Worm (Caenorhabditis elegans) whole organism, late embryonic: ENCODE results near the gene fbxl-4.

Experiments
- F13H6.1 ChIP-seq: sonication (generic microtip); optimal IDR thresholded peaks from 2 replicates; lab custom pipeline; 2016; ENCODE audit warnings: missing genetic modification characterization, missing compliant biosample characterization
- Y22D7AL.16 ChIP-seq: sonication (generic microtip); optimal IDR thresholded peaks from 2 replicates; lab custom pipeline; 2016; ENCODE audit warnings: missing genetic modification characterization, missing compliant biosample characterization
- ahr-1 ChIP-seq: sonication (generic microtip); optimal IDR thresholded peaks from 2 replicates; lab custom pipeline; 2016; ENCODE audit warnings: missing genetic modification characterization, missing compliant biosample characterization
- ama-1 ChIP-seq: fragments of 150-350 bp; optimal IDR thresholded peaks from 2 replicates; lab custom pipeline; 2014
- ceh-18 ChIP-seq: sonication (generic microtip); optimal IDR thresholded peaks from 2 replicates; lab custom pipeline; 2016; ENCODE audit warnings: missing genetic modification characterization, missing compliant biosample characterization
- ceh-2 ChIP-seq: sonication (generic microtip); optimal IDR thresholded peaks from 2 replicates; lab custom pipeline; 2016; ENCODE audit warnings: missing genotype, missing genetic modification characterization, missing compliant biosample characterization
- ceh-22 ChIP-seq: sonication (generic microtip); optimal IDR thresholded peaks from 2 replicates; lab custom pipeline; 2017; ENCODE audit warnings: missing biosample characterization, missing genetic modification characterization
- ceh-30 ChIP-seq: fragments of 150-350 bp; optimal IDR thresholded peaks from 2 replicates; lab custom pipeline; 2014; ENCODE audit warnings: missing biosample characterization, missing genetic modification characterization
- ceh-31 ChIP-seq: sonication (generic microtip); optimal IDR thresholded peaks from 2 replicates; lab custom pipeline; 2016; ENCODE audit warnings: missing genetic modification characterization, missing compliant biosample characterization
- ceh-34 ChIP-seq: sonication (generic microtip); optimal IDR thresholded peaks from 2 replicates; lab custom pipeline; 2016; ENCODE audit warnings: mild to moderate bottlenecking, missing genetic modification characterization, missing compliant biosample characterization
- dve-1 ChIP-seq: sonication (generic microtip); optimal IDR thresholded peaks from 2 replicates; lab custom pipeline; 2017; ENCODE audit warnings: antibody characterized with exemption, mild to moderate bottlenecking, missing genetic modification characterization, missing compliant biosample characterization
- elt-2 ChIP-seq: sonication (generic microtip); optimal IDR thresholded peaks from 2 replicates; lab custom pipeline; 2016; ENCODE audit warnings: missing genetic modification reagents, missing genetic modification characterization, missing compliant biosample characterization
- eyg-1 ChIP-seq: sonication (generic microtip); optimal IDR thresholded peaks from 2 replicates; lab custom pipeline; 2016; ENCODE audit warnings: missing genotype, missing genetic modification characterization, missing compliant biosample characterization
- fax-1 ChIP-seq: sonication (generic microtip); optimal IDR thresholded peaks from 2 replicates; lab custom pipeline; 2016; ENCODE audit warnings: missing genotype, missing genetic modification characterization, missing compliant biosample characterization
- fkh-10 ChIP-seq: fragments of 150-350 bp; optimal IDR thresholded peaks from 2 replicates; lab custom pipeline; 2014; ENCODE audit warnings: missing biosample characterization, missing genetic modification reagents, missing genetic modification characterization
- gmeb-2 ChIP-seq: sonication (generic microtip); optimal IDR thresholded peaks from 2 replicates; lab custom pipeline; 2016; ENCODE audit warnings: missing genetic modification characterization, inconsistent platforms, missing compliant biosample characterization
- hlh-30 ChIP-seq: sonication (generic microtip); optimal IDR thresholded peaks from 2 replicates; lab custom pipeline; 2017; ENCODE audit warnings: antibody characterized with exemption, missing genetic modification characterization, missing compliant biosample characterization; ENCODE audit not compliant: insufficient read depth
- lim-6 ChIP-seq: sonication (generic microtip); optimal IDR thresholded peaks from 2 replicates; lab custom pipeline; 2016; ENCODE audit warnings: missing genetic modification characterization, missing compliant biosample characterization
- madf-2 ChIP-seq: sonication (generic microtip); optimal IDR thresholded peaks from 2 replicates; lab custom pipeline; 2017; ENCODE audit warnings: missing genetic modification characterization, missing compliant biosample characterization
- mec-3 ChIP-seq: sonication (generic microtip); optimal IDR thresholded peaks from 2 replicates; lab custom pipeline; 2016; ENCODE audit warnings: borderline replicate concordance, missing genetic modification characterization, missing compliant biosample characterization
- nhr-11 ChIP-seq: fragments of 150-350 bp; optimal IDR thresholded peaks from 2 replicates; lab custom pipeline; 2014; ENCODE audit warnings: missing biosample characterization, missing genetic modification characterization
- nhr-232 ChIP-seq: sonication (generic microtip); optimal IDR thresholded peaks from 2 replicates; lab custom pipeline; 2016; ENCODE audit warnings: missing genetic modification characterization, missing compliant biosample characterization
- odd-2 ChIP-seq: sonication (generic microtip); optimal IDR thresholded peaks from 2 replicates; lab custom pipeline; 2017; ENCODE audit warnings: antibody characterized with exemption, mild to moderate bottlenecking, missing genetic modification characterization, missing compliant biosample characterization
- pag-3 ChIP-seq: sonication (generic microtip); optimal IDR thresholded peaks from 2 replicates; lab custom pipeline; 2016; ENCODE audit warnings: missing compliant biosample characterization, missing genetic modification characterization, borderline replicate concordance
- pha-2 ChIP-seq: sonication (generic microtip); optimal IDR thresholded peaks from 2 replicates; lab custom pipeline; 2017; ENCODE audit warnings: mild to moderate bottlenecking, missing genetic modification characterization, missing compliant biosample characterization
- pqm-1 ChIP-seq: sonication (generic microtip); optimal IDR thresholded peaks from 2 replicates; lab custom pipeline; 2016; ENCODE audit warnings: missing genetic modification characterization, missing compliant biosample characterization
- rnt-1 ChIP-seq: sonication (generic microtip); optimal IDR thresholded peaks from 2 replicates; lab custom pipeline; 2016; ENCODE audit warnings: missing genetic modification characterization, missing compliant biosample characterization
- tbx-2 ChIP-seq: sonication (generic microtip); optimal IDR thresholded peaks from 2 replicates; lab custom pipeline; 2016; ENCODE audit warnings: missing genetic modification characterization, missing compliant biosample characterization
- tbx-7 ChIP-seq: sonication (generic microtip); optimal IDR thresholded peaks from 2 replicates; lab custom pipeline; 2016; ENCODE audit warnings: missing genotype, missing genetic modification characterization, missing compliant biosample characterization
- ttx-3 ChIP-seq: sonication (generic microtip); optimal IDR thresholded peaks from 2 replicates; lab custom pipeline; 2016; ENCODE audit warnings: missing genetic modification reagents, missing genetic modification characterization, missing compliant biosample characterization
- unc-3 ChIP-seq, 2 experiments: fragments of 200-800 bp in 1 of 2; sonication (Bioruptor generic) in 1 of 2; sonication (generic microtip) in 1 of 2; conservative IDR thresholded peaks in 1 of 2; optimal IDR thresholded peaks in 1 of 2; 2 replicates each; pipeline versions ENCODE4 v1.3.6 to Lab custom; 2016 to 2022; ENCODE audit warnings: missing compliant biosample characterization in 2 of 2, missing genetic modification characterization in 2 of 2, missing genetic modification reagents in 1 of 2
- unc-42 ChIP-seq: sonication (generic microtip); optimal IDR thresholded peaks from 2 replicates; lab custom pipeline; 2016; ENCODE audit warnings: missing genotype, missing genetic modification characterization, missing compliant biosample characterization
- unc-55 ChIP-seq: sonication (generic microtip); optimal IDR thresholded peaks from 2 replicates; lab custom pipeline; 2017; ENCODE audit warnings: missing biosample characterization, missing genetic modification reagents, missing genetic modification characterization
- unc-86 ChIP-seq: sonication (generic microtip); optimal IDR thresholded peaks from 2 replicates; lab custom pipeline; 2016; ENCODE audit warnings: missing genetic modification characterization, missing compliant biosample characterization

The fbxl-4 gene

DNA sequence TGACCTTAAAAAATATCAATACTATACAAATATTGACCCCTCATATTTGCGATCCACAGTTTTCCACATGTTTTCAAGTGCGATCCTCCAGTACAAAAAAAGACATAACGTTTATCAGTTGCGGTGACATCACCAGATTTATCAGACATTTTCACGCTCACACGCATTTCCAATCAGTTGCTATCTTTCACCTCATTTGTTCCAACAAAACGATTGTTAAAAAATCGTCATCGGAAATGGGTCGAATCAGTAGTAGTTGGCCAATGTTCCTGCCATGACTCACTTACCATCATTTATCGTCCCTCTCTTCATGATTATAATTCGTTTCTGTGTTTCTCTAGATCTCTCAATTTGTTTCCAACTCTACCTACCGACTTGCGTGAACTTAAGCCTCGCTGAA lies 36.9 kb upstream of the fbxl-4 start:
- no peak for TF ChIP-seq ceh-30 (tag; lab: Kevin White, UChicago)
- no peak for TF ChIP-seq unc-42 (tag; lab: Kevin White, UChicago)
- TF ChIP-seq unc-55 = no peak
- peak; percentile 83 for TF ChIP-seq elt-2 (tag; lab: Kevin White, UChicago)
- no peak for TF ChIP-seq ceh-31 (tag; lab: Kevin White, UChicago)
- TF ChIP-seq nhr-232 (tag; lab: Kevin White, UChicago) = no peak
- TF ChIP-seq madf-2 (tag; lab: Kevin White, UChicago) = no peak
- no peak for TF ChIP-seq fax-1 (tag; lab: Kevin White, UChicago)

DNA sequence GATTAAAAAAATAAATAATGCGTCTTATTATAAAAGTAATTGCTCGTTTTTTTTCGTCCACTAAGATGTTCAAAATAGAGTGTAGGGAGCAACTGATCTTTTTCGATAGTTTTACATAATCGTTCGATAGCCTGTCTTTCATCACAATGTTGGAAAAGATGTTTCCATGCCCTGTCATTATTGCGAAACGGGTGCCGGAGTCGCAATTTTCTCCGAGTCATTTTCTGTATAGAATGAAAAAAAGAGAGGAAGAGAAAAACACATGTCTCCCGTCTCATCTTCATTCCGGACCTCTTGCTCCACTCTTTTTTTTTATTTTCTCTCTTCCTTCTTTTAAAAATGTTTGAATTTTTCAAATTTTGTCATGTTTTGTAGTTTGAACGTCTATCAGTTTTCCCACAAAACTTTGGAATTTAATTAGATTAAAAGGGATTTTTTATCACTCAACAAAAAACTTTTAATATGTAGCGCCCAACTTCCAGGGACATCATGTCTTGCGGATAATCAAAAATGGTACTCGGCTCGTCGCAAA lies 35.7 kb upstream of the fbxl-4 start, which contains the start of gene svh-2:
TSS of gene svh-2 (plus strand) at position 482 of the 532 bp plus-strand sequence.
- TF ChIP-seq ceh-31 (tag; lab: Kevin White, UChicago) = no peak
- no peak for TF ChIP-seq ceh-34 (tag; lab: Kevin White, UChicago)
- TF ChIP-seq F13H6.1 (tag; lab: Kevin White, UChicago) = no peak
- no peak for TF ChIP-seq ceh-30 (tag; lab: Kevin White, UChicago)
- no peak for TF ChIP-seq pag-3 (tag; lab: Kevin White, UChicago)
- TF ChIP-seq tbx-2 (tag; lab: Kevin White, UChicago) = no peak
- TF ChIP-seq fkh-10 (GFP tag; lab: Kevin White, UChicago) = no peak
- no peak for TF ChIP-seq hlh-30 (tag; lab: Kevin White, UChicago)
- no peak for TF ChIP-seq odd-2 (tag; lab: Kevin White, UChicago)
- no peak for TF ChIP-seq Y22D7AL.16 (tag; lab: Kevin White, UChicago)
- no peak for TF ChIP-seq ceh-18 (tag; lab: Kevin White, UChicago)
- no peak for TF ChIP-seq tbx-7
- no peak for TF ChIP-seq nhr-11 (tag; lab: Kevin White, UChicago)
- no peak for TF ChIP-seq unc-55
- no peak for TF ChIP-seq mec-3 (tag; lab: Kevin White, UChicago)
- TF ChIP-seq ama-1 (lab: Kevin White, UChicago) = no peak
- no peak for TF ChIP-seq lim-6 (tag; lab: Kevin White, UChicago)
- TF ChIP-seq ahr-1 (tag; lab: Kevin White, UChicago) = no peak
- TF ChIP-seq dve-1 = no peak
- TF ChIP-seq pha-2 = no peak

DNA sequence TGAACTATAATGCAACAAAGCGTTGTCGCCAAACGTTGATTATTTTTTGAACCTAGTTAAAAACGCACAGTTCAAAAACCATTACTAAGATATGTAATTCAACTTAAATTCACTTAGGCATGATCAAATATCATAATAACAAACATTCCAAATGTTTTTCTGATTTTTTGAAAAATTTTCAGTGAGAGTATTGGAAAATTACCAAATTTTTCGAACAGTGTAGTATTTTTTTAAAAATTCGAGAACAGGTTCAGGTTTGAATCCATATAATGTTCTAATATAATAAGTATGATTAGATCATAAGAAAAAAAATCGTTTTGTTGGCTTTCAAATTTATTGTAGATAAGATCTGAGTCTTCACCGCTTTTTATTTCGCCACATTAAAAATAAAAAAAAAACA lies 35.0 kb upstream of the fbxl-4 start:
- TF ChIP-seq dve-1 (no peak), ttx-3 (no peak), pqm-1 (no peak), fkh-10 (GFP tag; lab: Kevin White, UChicago) (no peak), ceh-22 (tag; lab: Kevin White, UChicago) (no peak), ceh-2 (no peak), unc-86 (tag; lab: Kevin White, UChicago) (no peak)

DNA sequence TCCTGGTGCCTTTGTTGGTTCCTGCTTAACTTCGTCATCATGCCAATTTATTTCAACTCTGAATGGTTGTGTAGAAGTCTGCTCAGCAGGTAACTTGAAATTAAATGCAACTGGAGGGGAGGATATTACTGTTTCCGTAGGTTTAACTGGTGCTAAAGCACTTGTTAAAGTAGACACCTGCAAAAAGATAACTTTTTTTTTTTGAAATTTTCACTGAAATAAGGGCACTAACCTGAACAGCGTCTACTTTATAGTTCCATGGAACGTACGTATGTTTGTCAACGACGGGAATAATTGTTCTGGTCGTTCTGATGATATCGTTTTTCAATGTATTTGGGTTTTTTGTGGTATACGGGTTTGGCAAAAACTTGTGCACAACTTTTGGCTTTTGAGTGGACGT lies 28.1 kb upstream of the fbxl-4 start:
- TF ChIP-seq ceh-22 (tag; lab: Kevin White, UChicago) (no peak), eyg-1 (tag; lab: Kevin White, UChicago) (no peak), pqm-1 (no peak), rnt-1 (tag; lab: Kevin White, UChicago) (no peak), gmeb-2 (tag; lab: Kevin White, UChicago) (no peak)

DNA sequence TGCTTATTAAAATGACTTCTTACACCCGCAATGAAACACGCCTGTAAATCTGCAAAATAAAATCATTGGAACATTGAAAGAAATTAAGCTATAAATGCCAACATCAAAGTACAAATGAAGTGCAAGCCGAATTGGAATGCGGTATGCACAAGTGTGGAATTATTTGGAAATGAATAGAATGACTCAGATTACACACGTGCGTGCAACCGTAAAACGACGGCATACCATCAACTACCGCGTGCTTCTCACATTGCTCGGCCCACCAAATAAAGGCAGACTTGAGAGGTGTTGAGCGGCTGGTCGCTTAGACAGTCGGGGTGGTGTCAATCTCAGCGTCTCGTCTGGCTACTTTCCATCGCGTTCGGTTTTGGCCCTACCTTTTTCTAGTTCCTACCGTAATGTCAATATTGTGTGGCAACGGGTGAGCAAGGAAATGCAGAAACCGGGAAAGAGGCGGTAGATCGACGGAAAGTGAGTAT lies 26.2 kb upstream of the fbxl-4 start, which contains the start of gene aaim-1:
TSS of gene aaim-1 (minus strand) at position 51 of the 479 bp plus-strand sequence.
- no peak for TF ChIP-seq unc-3 (GFP tag; conservative IDR thresholded peaks at IDR 0.05; lab: Robert Waterston, UW)
- no peak for TF ChIP-seq unc-3 (tag; optimal IDR thresholded peaks at IDR 0.05; lab: Kevin White, UChicago)
- peak; percentile 32 for TF ChIP-seq ceh-34 (tag; lab: Kevin White, UChicago)
- no peak for TF ChIP-seq nhr-11 (tag; lab: Kevin White, UChicago)
- TF ChIP-seq hlh-30 (tag; lab: Kevin White, UChicago) = no peak
- TF ChIP-seq tbx-7 = no peak
- TF ChIP-seq, all 69 proteins: peak for 1
